Worm (Caenorhabditis elegans) whole organism, late embryonic: ENCODE data around the gene best-16.

ENCODE experiments used
- C08G9.2 ChIP-seq: sonication (generic microtip); optimal IDR thresholded peaks from 2 replicates; lab custom pipeline; 2016; ENCODE audit warnings: mild to moderate bottlenecking, missing genetic modification characterization, moderate library complexity, missing compliant biosample characterization
- C38D4.7 ChIP-seq: fragments of 200-800 bp; sonication (Bioruptor generic); optimal IDR thresholded peaks from 2 replicates; lab custom pipeline; 2018; ENCODE audit warnings: mild to moderate bottlenecking, missing genetic modification characterization, moderate library complexity, missing compliant biosample characterization
- F13H6.1 ChIP-seq: sonication (generic microtip); optimal IDR thresholded peaks from 2 replicates; lab custom pipeline; 2016; ENCODE audit warnings: missing genetic modification characterization, missing compliant biosample characterization
- K09A11.1 ChIP-seq: sonication (generic microtip); optimal IDR thresholded peaks from 2 replicates; lab custom pipeline; 2017; ENCODE audit warnings: antibody characterized with exemption, mild to moderate bottlenecking, missing genetic modification characterization, missing compliant biosample characterization; ENCODE audit not compliant: insufficient read depth
- Y22D7AL.16 ChIP-seq: sonication (generic microtip); optimal IDR thresholded peaks from 2 replicates; lab custom pipeline; 2016; ENCODE audit warnings: missing genetic modification characterization, missing compliant biosample characterization
- ahr-1 ChIP-seq: sonication (generic microtip); optimal IDR thresholded peaks from 2 replicates; lab custom pipeline; 2016; ENCODE audit warnings: missing genetic modification characterization, missing compliant biosample characterization
- ama-1 ChIP-seq: fragments of 150-350 bp; optimal IDR thresholded peaks from 2 replicates; lab custom pipeline; 2014
- ceh-14 ChIP-seq: sonication (generic microtip); optimal IDR thresholded peaks from 2 replicates; lab custom pipeline; 2016; ENCODE audit warnings: missing genotype, missing genetic modification characterization, missing compliant biosample characterization
- ceh-18 ChIP-seq: sonication (generic microtip); optimal IDR thresholded peaks from 2 replicates; lab custom pipeline; 2016; ENCODE audit warnings: missing genetic modification characterization, missing compliant biosample characterization
- ceh-2 ChIP-seq: sonication (generic microtip); optimal IDR thresholded peaks from 2 replicates; lab custom pipeline; 2016; ENCODE audit warnings: missing genotype, missing genetic modification characterization, missing compliant biosample characterization
- ceh-22 ChIP-seq: sonication (generic microtip); optimal IDR thresholded peaks from 2 replicates; lab custom pipeline; 2017; ENCODE audit warnings: missing biosample characterization, missing genetic modification characterization
- ceh-31 ChIP-seq: sonication (generic microtip); optimal IDR thresholded peaks from 2 replicates; lab custom pipeline; 2016; ENCODE audit warnings: missing genetic modification characterization, missing compliant biosample characterization
- ceh-34 ChIP-seq: sonication (generic microtip); optimal IDR thresholded peaks from 2 replicates; lab custom pipeline; 2016; ENCODE audit warnings: mild to moderate bottlenecking, missing genetic modification characterization, missing compliant biosample characterization
- ceh-48 ChIP-seq: sonication (generic microtip); optimal IDR thresholded peaks from 2 replicates; lab custom pipeline; 2016; ENCODE audit warnings: missing genetic modification characterization, inconsistent platforms, missing compliant biosample characterization
- che-1 ChIP-seq: sonication (generic microtip); optimal IDR thresholded peaks from 2 replicates; lab custom pipeline; 2016; ENCODE audit warnings: mild to moderate bottlenecking, missing genetic modification characterization, missing compliant biosample characterization
- elt-2 ChIP-seq: sonication (generic microtip); optimal IDR thresholded peaks from 2 replicates; lab custom pipeline; 2016; ENCODE audit warnings: missing genetic modification reagents, missing genetic modification characterization, missing compliant biosample characterization
- elt-4 ChIP-seq: sonication (generic microtip); optimal IDR thresholded peaks from 2 replicates; lab custom pipeline; 2016; ENCODE audit warnings: missing genetic modification characterization, missing compliant biosample characterization
- ets-4 ChIP-seq: sonication (generic microtip); optimal IDR thresholded peaks from 2 replicates; lab custom pipeline; 2016; ENCODE audit warnings: missing genetic modification characterization, missing compliant biosample characterization
- eyg-1 ChIP-seq: sonication (generic microtip); optimal IDR thresholded peaks from 2 replicates; lab custom pipeline; 2016; ENCODE audit warnings: missing genotype, missing genetic modification characterization, missing compliant biosample characterization
- fax-1 ChIP-seq: sonication (generic microtip); optimal IDR thresholded peaks from 2 replicates; lab custom pipeline; 2016; ENCODE audit warnings: missing genotype, missing genetic modification characterization, missing compliant biosample characterization
- fkh-10 ChIP-seq: fragments of 150-350 bp; optimal IDR thresholded peaks from 2 replicates; lab custom pipeline; 2014; ENCODE audit warnings: missing biosample characterization, missing genetic modification reagents, missing genetic modification characterization
- hlh-13 ChIP-seq: fragments of 200-800 bp; sonication (Bioruptor generic); optimal IDR thresholded peaks from 2 replicates; lab custom pipeline; 2018; ENCODE audit warnings: mild to moderate bottlenecking, missing genetic modification characterization, missing compliant biosample characterization
- hlh-30 ChIP-seq: sonication (generic microtip); optimal IDR thresholded peaks from 2 replicates; lab custom pipeline; 2017; ENCODE audit warnings: antibody characterized with exemption, missing genetic modification characterization, missing compliant biosample characterization; ENCODE audit not compliant: insufficient read depth
- hlh-6 ChIP-seq: sonication (generic microtip); optimal IDR thresholded peaks from 2 replicates; lab custom pipeline; 2016; ENCODE audit warnings: missing genotype, missing genetic modification characterization, missing compliant biosample characterization
- hlh-8 ChIP-seq: sonication (generic microtip); optimal IDR thresholded peaks from 2 replicates; lab custom pipeline; 2016; ENCODE audit warnings: missing genotype, missing genetic modification characterization, missing compliant biosample characterization
- mec-3 ChIP-seq: sonication (generic microtip); optimal IDR thresholded peaks from 2 replicates; lab custom pipeline; 2016; ENCODE audit warnings: borderline replicate concordance, missing genetic modification characterization, missing compliant biosample characterization
- nfya-1 ChIP-seq: sonication (generic microtip); optimal IDR thresholded peaks from 2 replicates; lab custom pipeline; 2017; ENCODE audit warnings: missing genetic modification characterization, mild to moderate bottlenecking, missing compliant biosample characterization, antibody characterized with exemption, moderate library complexity
- nhr-232 ChIP-seq: sonication (generic microtip); optimal IDR thresholded peaks from 2 replicates; lab custom pipeline; 2016; ENCODE audit warnings: missing genetic modification characterization, missing compliant biosample characterization
- npax-4 ChIP-seq: sonication (generic microtip); optimal IDR thresholded peaks from 2 replicates; lab custom pipeline; 2016; ENCODE audit warnings: missing genetic modification characterization, missing compliant biosample characterization
- odd-2 ChIP-seq: sonication (generic microtip); optimal IDR thresholded peaks from 2 replicates; lab custom pipeline; 2017; ENCODE audit warnings: antibody characterized with exemption, mild to moderate bottlenecking, missing genetic modification characterization, missing compliant biosample characterization
- pag-3 ChIP-seq: sonication (generic microtip); optimal IDR thresholded peaks from 2 replicates; lab custom pipeline; 2016; ENCODE audit warnings: missing compliant biosample characterization, missing genetic modification characterization, borderline replicate concordance
- pha-2 ChIP-seq: sonication (generic microtip); optimal IDR thresholded peaks from 2 replicates; lab custom pipeline; 2017; ENCODE audit warnings: mild to moderate bottlenecking, missing genetic modification characterization, missing compliant biosample characterization
- pqm-1 ChIP-seq: sonication (generic microtip); optimal IDR thresholded peaks from 2 replicates; lab custom pipeline; 2016; ENCODE audit warnings: missing genetic modification characterization, missing compliant biosample characterization
- ref-2 ChIP-seq: sonication (generic microtip); optimal IDR thresholded peaks from 2 replicates; lab custom pipeline; 2016; ENCODE audit warnings: missing genetic modification characterization, missing compliant biosample characterization
- rnt-1 ChIP-seq: sonication (generic microtip); optimal IDR thresholded peaks from 2 replicates; lab custom pipeline; 2016; ENCODE audit warnings: missing genetic modification characterization, missing compliant biosample characterization
- syd-9 ChIP-seq: sonication (generic microtip); optimal IDR thresholded peaks from 2 replicates; lab custom pipeline; 2016; ENCODE audit warnings: mild to moderate bottlenecking, missing genetic modification characterization, moderate library complexity, missing compliant biosample characterization
- tbx-2 ChIP-seq: sonication (generic microtip); optimal IDR thresholded peaks from 2 replicates; lab custom pipeline; 2016; ENCODE audit warnings: missing genetic modification characterization, missing compliant biosample characterization
- unc-3 ChIP-seq, 2 experiments: fragments of 200-800 bp in 1 of 2; sonication (Bioruptor generic) in 1 of 2; sonication (generic microtip) in 1 of 2; conservative IDR thresholded peaks in 1 of 2; optimal IDR thresholded peaks in 1 of 2; 2 replicates each; pipeline versions ENCODE4 v1.3.6 to Lab custom; 2016 to 2022; ENCODE audit warnings: missing compliant biosample characterization in 2 of 2, missing genetic modification characterization in 2 of 2, missing genetic modification reagents in 1 of 2
- unc-42 ChIP-seq: sonication (generic microtip); optimal IDR thresholded peaks from 2 replicates; lab custom pipeline; 2016; ENCODE audit warnings: missing genotype, missing genetic modification characterization, missing compliant biosample characterization
- unc-55 ChIP-seq: sonication (generic microtip); optimal IDR thresholded peaks from 2 replicates; lab custom pipeline; 2017; ENCODE audit warnings: missing biosample characterization, missing genetic modification reagents, missing genetic modification characterization
- unc-86 ChIP-seq: sonication (generic microtip); optimal IDR thresholded peaks from 2 replicates; lab custom pipeline; 2016; ENCODE audit warnings: missing genetic modification characterization, missing compliant biosample characterization
- zip-5 ChIP-seq: sonication (generic microtip); optimal IDR thresholded peaks from 2 replicates; lab custom pipeline; 2016; ENCODE audit warnings: missing genetic modification characterization, missing compliant biosample characterization
- ztf-16 ChIP-seq: sonication (generic microtip); optimal IDR thresholded peaks from 2 replicates; lab custom pipeline; 2017; ENCODE audit warnings: missing genetic modification characterization, missing compliant biosample characterization

Gene best-16

DNA sequence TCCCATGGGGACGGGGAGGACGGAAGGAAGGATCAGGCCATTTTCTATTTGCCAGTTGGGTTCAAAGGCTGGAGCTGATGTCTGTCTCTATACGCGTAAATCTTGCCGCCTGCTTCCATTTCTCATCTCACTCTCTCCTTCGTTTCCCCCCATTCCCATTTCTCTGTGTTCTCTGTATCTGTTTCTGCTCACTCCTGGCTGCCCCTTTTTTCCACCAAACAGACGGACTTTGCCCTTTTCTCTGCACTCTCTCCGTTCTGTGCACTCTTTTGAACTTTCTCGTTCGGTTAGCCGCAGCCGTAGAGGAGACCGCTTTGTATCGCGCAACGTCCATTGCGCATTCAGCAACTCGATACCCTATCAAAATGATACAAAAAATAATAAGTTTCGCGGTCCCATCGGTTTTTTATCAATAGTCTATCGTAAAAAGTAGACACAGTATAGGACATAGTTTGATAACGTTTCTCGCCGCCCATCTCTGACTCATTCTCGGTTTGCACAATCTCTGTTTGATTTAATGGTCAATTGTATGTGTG is 39.8 kb upstream of the best-16 start (continued):
- peak; percentile 24 for TF ChIP-seq eyg-1 (tag; lab: Kevin White, UChicago)

DNA sequence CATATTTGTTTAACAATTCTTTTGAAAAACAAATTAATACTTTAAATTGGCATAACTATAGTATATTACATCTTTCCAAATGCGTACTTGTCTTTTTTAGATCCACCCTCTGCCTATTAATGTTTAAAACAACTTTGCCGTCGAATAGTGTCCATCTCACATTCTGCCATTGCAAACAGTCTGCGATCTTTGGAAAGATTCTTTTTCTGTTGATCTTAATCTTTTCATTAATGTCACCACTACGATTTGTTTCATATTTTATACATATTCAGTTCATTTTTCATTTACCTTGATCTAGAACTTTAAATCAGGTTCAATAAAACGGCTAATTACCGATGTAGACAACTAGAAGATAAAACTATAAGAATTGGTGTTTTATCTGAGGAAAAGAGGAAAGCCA is 39.0 kb upstream of the best-16 start:
- TF ChIP-seq hlh-8 (tag; lab: Kevin White, UChicago) (no peak), ahr-1 (tag; lab: Kevin White, UChicago) (no peak), C08G9.2 (tag; lab: Kevin White, UChicago) (no peak), ceh-48 (tag; lab: Kevin White, UChicago) (no peak), ref-2 (tag; lab: Kevin White, UChicago) (no peak)

DNA sequence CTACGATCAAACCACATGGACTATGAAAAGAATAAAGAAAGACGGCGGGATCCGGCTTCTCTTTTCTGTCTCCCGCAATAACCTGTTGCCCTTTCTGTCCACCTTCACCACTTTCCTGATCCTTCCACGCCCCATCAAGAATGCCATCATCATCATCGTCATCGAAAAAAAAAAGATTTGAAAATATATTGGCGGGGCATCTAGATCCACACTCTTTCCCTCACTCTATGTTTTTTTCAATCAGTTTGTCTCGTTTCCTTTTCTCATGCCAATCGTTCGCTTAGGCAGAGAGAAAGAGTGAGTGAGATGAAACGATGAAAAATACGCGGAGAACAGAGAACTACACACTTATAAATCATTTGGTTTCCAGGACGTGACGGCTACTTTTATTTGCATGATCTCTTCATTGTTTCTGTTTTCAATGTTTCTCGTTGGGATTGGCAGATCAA is 38.0 kb upstream of the best-16 start:
- no peak for TF ChIP-seq pha-2 (tag; lab: Kevin White, UChicago)
- TF ChIP-seq ceh-2 (tag; lab: Kevin White, UChicago): no peak
- TF ChIP-seq ahr-1 (tag; lab: Kevin White, UChicago): no peak
- no peak for TF ChIP-seq unc-55 (GFP tag; lab: Kevin White, UChicago)
- TF ChIP-seq pqm-1: no peak
- no peak for TF ChIP-seq F13H6.1 (tag; lab: Kevin White, UChicago)
- TF ChIP-seq ceh-22 (tag; lab: Kevin White, UChicago): no peak
- no peak for TF ChIP-seq ceh-14 (tag; lab: Kevin White, UChicago)
- no peak for TF ChIP-seq C38D4.7 (GFP tag; lab: Kevin White, UChicago)
- no peak for TF ChIP-seq unc-3 (GFP tag; conservative IDR thresholded peaks at IDR 0.05; lab: Robert Waterston, UW)
- TF ChIP-seq unc-3 (tag; optimal IDR thresholded peaks at IDR 0.05; lab: Kevin White, UChicago): no peak
- no peak for TF ChIP-seq ztf-16 (tag; lab: Kevin White, UChicago)

DNA sequence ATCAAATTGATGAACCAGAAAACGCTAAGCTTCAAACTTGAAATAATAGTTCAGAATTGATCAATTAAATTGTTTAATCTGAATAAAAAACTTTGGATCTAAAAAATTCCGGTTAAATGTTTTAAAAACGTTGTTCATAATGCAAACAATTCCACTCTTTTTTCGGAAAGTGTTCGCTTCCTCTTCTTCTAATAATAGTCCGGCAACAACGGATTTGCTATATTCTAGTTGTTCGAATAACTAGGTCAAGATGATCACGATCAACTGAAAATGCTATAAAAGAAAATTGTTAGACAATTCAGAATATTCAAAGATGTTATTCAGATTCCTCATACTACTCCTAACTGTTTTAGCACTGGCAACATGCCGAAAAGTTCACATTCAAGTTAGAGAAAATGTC is 35.3 kb upstream of the best-16 start, which contains the start of gene D2024.4:
TSS of gene D2024.4 (plus strand) at position 301 of the 400 bp plus-strand sequence.
- TF ChIP-seq elt-2 (tag; lab: Kevin White, UChicago) (no peak), tbx-2 (tag; lab: Kevin White, UChicago) (no peak), mec-3 (tag; lab: Kevin White, UChicago) (no peak), unc-55 (GFP tag; lab: Kevin White, UChicago) (no peak), hlh-30 (no peak), npax-4 (tag; lab: Kevin White, UChicago) (no peak), elt-4 (tag; lab: Kevin White, UChicago) (no peak), ceh-2 (tag; lab: Kevin White, UChicago) (no peak), ceh-34 (tag; lab: Kevin White, UChicago) (no peak), ama-1 (lab: Kevin White, UChicago) (no peak), ets-4 (tag; lab: Kevin White, UChicago) (no peak), hlh-13 (GFP tag; lab: Kevin White, UChicago) (no peak), nhr-232 (tag; lab: Kevin White, UChicago) (no peak), K09A11.1 (tag; lab: Kevin White, UChicago) (no peak)

DNA sequence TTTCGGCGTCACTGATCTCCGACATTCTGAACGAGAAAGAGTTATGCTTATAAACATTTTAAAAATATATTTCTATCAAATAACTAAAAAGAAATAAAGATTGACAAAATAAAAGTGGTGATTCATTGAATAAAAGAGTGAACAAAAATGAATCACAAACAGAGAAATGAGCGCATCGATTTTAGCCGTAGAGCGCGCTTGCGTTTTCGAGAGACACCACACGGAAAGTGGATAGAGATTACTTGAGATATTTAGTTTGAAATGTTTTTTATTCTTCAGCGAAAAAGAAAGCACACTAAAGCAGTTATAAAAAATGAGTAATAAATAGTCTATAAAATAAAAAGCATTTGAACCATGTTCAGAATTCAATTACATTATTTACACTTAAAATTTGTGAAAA is 34.6 kb upstream of the best-16 start, which contains the start of gene cap-1:
TSS of gene cap-1 (minus strand) at position 26 of the 400 bp plus-strand sequence.
- TF ChIP-seq Y22D7AL.16 (tag; lab: Kevin White, UChicago) (no peak), ceh-48 (tag; lab: Kevin White, UChicago) (peak; percentile 95), hlh-6 (no peak), ceh-34 (tag; lab: Kevin White, UChicago) (peak; percentile 61), C38D4.7 (GFP tag; lab: Kevin White, UChicago) (no peak), C08G9.2 (tag; lab: Kevin White, UChicago) (peak; percentile 40), fax-1 (peak; percentile 63), zip-5 (tag; lab: Kevin White, UChicago) (peak; percentile 32), rnt-1 (peak; percentile 47), pag-3 (tag; lab: Kevin White, UChicago) (no peak), ets-4 (tag; lab: Kevin White, UChicago) (peak; percentile 54), elt-2 (tag; lab: Kevin White, UChicago) (peak; percentile 43), unc-86 (peak; percentile 3), nhr-232 (tag; lab: Kevin White, UChicago) (no peak), ztf-16 (tag; lab: Kevin White, UChicago) (no peak), ceh-31 (peak; percentile 90), odd-2 (tag; lab: Kevin White, UChicago) (no peak), hlh-8 (tag; lab: Kevin White, UChicago) (peak; percentile 39), che-1 (tag; lab: Kevin White, UChicago) (no peak), syd-9 (tag; lab: Kevin White, UChicago) (no peak), nfya-1 (tag; lab: Kevin White, UChicago) (peak; percentile 5), ceh-18 (tag; lab: Kevin White, UChicago) (peak; percentile 21), unc-42 (tag; lab: Kevin White, UChicago) (peak; percentile 37), fkh-10 (GFP tag; lab: Kevin White, UChicago) (no peak)
